Worm (Caenorhabditis elegans) whole organism, L4 larva: Measurements from ENCODE around the gene wago-10.

Experiments
- T26A8.4 ChIP-seq: fragments of 200-800 bp; sonication (Bioruptor generic); IDR thresholded peaks from 2 replicates; pipeline ENCODE4 v1.3.6; 2022; ENCODE audit warnings: missing genetic modification characterization, missing compliant biosample characterization
- Y48G9A.11 ChIP-seq: fragments of 200-800 bp; sonication (Bioruptor generic); IDR thresholded peaks from 2 replicates; pipeline ENCODE4 v1.3.6; 2022; ENCODE audit warnings: missing genetic modification reagents, missing genetic modification characterization, missing compliant biosample characterization
- Y5F2A.4 ChIP-seq: fragments of 200-800 bp; sonication (Bioruptor generic); optimal IDR thresholded peaks from 2 replicates; lab custom pipeline; 2018; ENCODE audit warnings: mild to moderate bottlenecking, missing genetic modification characterization, missing compliant biosample characterization
- aha-1 ChIP-seq: fragments of 150-350 bp; peaks from one replicate; lab custom pipeline; 2014; ENCODE audit warnings: missing biosample characterization, missing genetic modification characterization
- ama-1 ChIP-seq: fragments of 150-350 bp; optimal IDR thresholded peaks from 2 replicates; lab custom pipeline; 2014; ENCODE audit warnings: inconsistent platforms, mixed read lengths
- ceh-20 ChIP-seq: fragments of 200-800 bp; sonication (Bioruptor generic); IDR thresholded peaks from 2 replicates; pipeline ENCODE4 v1.3.6; 2022; ENCODE audit warnings: missing genetic modification reagents, missing genetic modification characterization, missing compliant biosample characterization
- cey-2 ChIP-seq: sonication (generic microtip); optimal IDR thresholded peaks from 3 replicates; lab custom pipeline; 2017; ENCODE audit warnings: missing genetic modification characterization, mild to moderate bottlenecking, missing compliant biosample characterization, antibody characterized with exemption, borderline replicate concordance; ENCODE audit not compliant: insufficient read depth
- daf-19 ChIP-seq: fragments of 200-800 bp; sonication (Bioruptor generic); conservative IDR thresholded peaks from 2 replicates; pipeline ENCODE4 v1.3.6; 2022; ENCODE audit warnings: missing genetic modification characterization, missing compliant biosample characterization
- daf-8 ChIP-seq: fragments of 200-800 bp; sonication (Bioruptor generic); IDR thresholded peaks from 2 replicates; pipeline ENCODE4 v1.3.6; 2022; ENCODE audit warnings: missing genetic modification characterization, missing compliant biosample characterization
- dmd-6 ChIP-seq: fragments of 200-800 bp; sonication (Bioruptor generic); IDR thresholded peaks from 2 replicates; pipeline ENCODE4 v1.3.6; 2022; ENCODE audit warnings: missing genetic modification reagents, missing genetic modification characterization, missing compliant biosample characterization
- hlh-11 ChIP-seq: fragments of 200-800 bp; sonication (Bioruptor generic); optimal IDR thresholded peaks from 2 replicates; lab custom pipeline; 2018; ENCODE audit warnings: mild to moderate bottlenecking, missing genetic modification characterization, missing compliant biosample characterization
- lin-15B ChIP-seq: fragments of 150-350 bp; sonication (generic microtip); optimal IDR thresholded peaks from 3 replicates; lab custom pipeline; 2014; ENCODE audit warnings: missing biosample characterization, missing genetic modification characterization
- lin-38 ChIP-seq: fragments of 200-800 bp; sonication (Bioruptor generic); IDR thresholded peaks from 2 replicates; pipeline ENCODE4 v1.3.6; 2022; ENCODE audit warnings: missing genetic modification reagents, missing genetic modification characterization, missing compliant biosample characterization
- lir-3 ChIP-seq: sonication (generic microtip); optimal IDR thresholded peaks from 2 replicates; lab custom pipeline; 2016; ENCODE audit warnings: mild to moderate bottlenecking, missing genetic modification characterization, missing compliant biosample characterization
- madf-9 ChIP-seq: fragments of 200-800 bp; sonication (Bioruptor generic); conservative IDR thresholded peaks from 2 replicates; pipeline ENCODE4 v1.3.6; 2022; ENCODE audit warnings: missing genetic modification reagents, missing genetic modification characterization, missing compliant biosample characterization
- mdt-29 ChIP-seq: fragments of 200-800 bp; sonication (Bioruptor generic); IDR thresholded peaks from 2 replicates; pipeline ENCODE4 v1.3.6; 2022; ENCODE audit warnings: missing genetic modification reagents, missing genetic modification characterization, missing compliant biosample characterization
- mep-1 ChIP-seq: fragments of 150-350 bp; sonication (generic microtip); optimal IDR thresholded peaks from 3 replicates; lab custom pipeline; 2014; ENCODE audit warnings: missing biosample characterization, missing genetic modification characterization
- nhr-76 ChIP-seq: fragments of 150-350 bp; optimal IDR thresholded peaks from 2 replicates; lab custom pipeline; 2014; ENCODE audit warnings: missing biosample characterization, missing genetic modification characterization
- nhr-77 ChIP-seq: fragments of 150-350 bp; optimal IDR thresholded peaks from 2 replicates; lab custom pipeline; 2014; ENCODE audit warnings: missing biosample characterization, missing genetic modification characterization
- pqm-1 ChIP-seq: sonication (generic microtip); optimal IDR thresholded peaks from 2 replicates; lab custom pipeline; 2017; ENCODE audit warnings: missing biosample characterization, missing genetic modification characterization
- saeg-2 ChIP-seq: fragments of 200-800 bp; sonication (Bioruptor generic); IDR thresholded peaks from 2 replicates; pipeline ENCODE4 v1.3.6; 2022; ENCODE audit warnings: missing genetic modification reagents, missing genetic modification characterization, missing compliant biosample characterization
- sdz-12 ChIP-seq: fragments of 200-800 bp; sonication (Bioruptor generic); optimal IDR thresholded peaks from 2 replicates; lab custom pipeline; 2018; ENCODE audit warnings: mild to moderate bottlenecking, missing genetic modification characterization, missing compliant biosample characterization
- set-16 ChIP-seq: fragments of 200-800 bp; sonication (Bioruptor generic); IDR thresholded peaks from 2 replicates; pipeline ENCODE4 v1.3.6; 2022; ENCODE audit warnings: missing genetic modification reagents, missing genetic modification characterization, missing compliant biosample characterization
- skn-1 ChIP-seq: fragments of 150-350 bp; optimal IDR thresholded peaks from 2 replicates; lab custom pipeline; 2014; ENCODE audit warnings: missing biosample characterization, missing genetic modification characterization
- spr-3 ChIP-seq: fragments of 200-800 bp; sonication (Bioruptor generic); optimal IDR thresholded peaks from 2 replicates; lab custom pipeline; 2018; ENCODE audit warnings: mild to moderate bottlenecking, missing genetic modification characterization, missing compliant biosample characterization
- tra-1 ChIP-seq: fragments of 200-800 bp; sonication (Bioruptor generic); IDR thresholded peaks from 2 replicates; pipeline ENCODE4 v1.3.6; 2022; ENCODE audit warnings: missing genetic modification reagents, missing genetic modification characterization, missing compliant biosample characterization
- unc-39 ChIP-seq: sonication (generic microtip); optimal IDR thresholded peaks from 2 replicates; lab custom pipeline; 2017; ENCODE audit warnings: missing biosample characterization, missing genetic modification characterization
- unc-62 ChIP-seq, 3 experiments: fragments of 150-350 bp in 1 of 3; sonication (generic microtip); optimal IDR thresholded peaks in 2 of 3; peaks in 1 of 3; 1 replicate in 1 of 3; 2 replicates in 2 of 3; lab custom pipeline; 2014 to 2017; ENCODE audit warnings: missing biosample characterization in 3 of 3, missing genetic modification characterization in 3 of 3, missing genetic modification reagents in 3 of 3, missing genotype in 1 of 3
- zag-1 ChIP-seq: fragments of 150-350 bp; optimal IDR thresholded peaks from 2 replicates; lab custom pipeline; 2014; ENCODE audit warnings: missing biosample characterization, missing genetic modification characterization
- zip-11 ChIP-seq: fragments of 200-800 bp; sonication (Bioruptor generic); IDR thresholded peaks from 2 replicates; pipeline ENCODE4 v1.3.6; 2022; ENCODE audit warnings: missing genetic modification characterization, missing compliant biosample characterization

wago-10 gene

ce11 chrV:358473-358872, 15.2 kb downstream of the wago-10 start (continued):
- TF ChIP-seq nhr-76 (tag; lab: Kevin White, UChicago): no peak
- no peak for TF ChIP-seq Y48G9A.11 (GFP tag; lab: Robert Waterston, UW)

ce11 chrV:359466-359865, 16.2 kb downstream of the wago-10 start, which contains the start of gene T22H9.1:
Gene T22H9.1, plus strand, starts transcription at chrV:359766.
- TF ChIP-seq mdt-29 (GFP tag; lab: Robert Waterston, UW) (no peak), nhr-77 (tag; lab: Kevin White, UChicago) (no peak), Y5F2A.4 (GFP tag; lab: Kevin White, UChicago) (no peak), tra-1 (GFP tag; lab: Robert Waterston, UW) (no peak), daf-8 (GFP tag; lab: Robert Waterston, UW) (no peak), ceh-20 (GFP tag; lab: Robert Waterston, UW) (no peak), mep-1 (tag; lab: Kevin White, UChicago) (no peak), sdz-12 (GFP tag; lab: Kevin White, UChicago) (no peak)

- no peak for TF ChIP-seq hlh-11
- TF ChIP-seq aha-1 (tag; lab: Kevin White, UChicago): peak; percentile 71
- no peak for TF ChIP-seq cey-2 (tag; lab: Kevin White, UChicago)
Observed at ce11 chrV:360068-360467, 16.8 kb downstream of the wago-10 start.

- TF ChIP-seq zag-1 (no peak), set-16 (GFP tag; lab: Robert Waterston, UW) (peak; percentile 53; the same call in 1 of the 2 replicates)
Observed at ce11 chrV:361291-361690, 18.1 kb downstream of the wago-10 start.

ce11 chrV:364650-365049, 21.4 kb downstream of the wago-10 start, which contains the start of gene mltn-6:
Gene mltn-6, plus strand, starts transcription at chrV:364950.
- no peak for TF ChIP-seq T26A8.4 (GFP tag; lab: Robert Waterston, UW)

ce11 chrV:370033-370432, 26.8 kb downstream of the wago-10 start, which contains the start of gene mltn-7:
Gene mltn-7, plus strand, starts transcription at chrV:370333.
- no peak for TF ChIP-seq lir-3
- TF ChIP-seq mdt-29 (GFP tag; lab: Robert Waterston, UW): no peak
- no peak for TF ChIP-seq zip-11
- no peak for TF ChIP-seq lin-15B (tag; lab: Kevin White, UChicago)
- TF ChIP-seq saeg-2 (GFP tag; lab: Robert Waterston, UW): no peak
- no peak for TF ChIP-seq lin-38 (GFP tag; lab: Robert Waterston, UW)
- TF ChIP-seq spr-3: no peak
- TF ChIP-seq zag-1: no peak
- no peak for TF ChIP-seq skn-1 (tag; lab: Kevin White, UChicago)
- TF ChIP-seq madf-9: no peak

ce11 chrV:373192-373591, 30.0 kb downstream of the wago-10 start:
- TF ChIP-seq set-16 (GFP tag; lab: Robert Waterston, UW): peak; percentile 81
- no peak for TF ChIP-seq daf-19 (GFP tag; lab: Robert Waterston, UW)
- TF ChIP-seq ama-1: no peak
- peak in 1 of 2 experiments; percentile 22 for TF ChIP-seq unc-62 (GFP tag; optimal IDR thresholded peaks at IDR 0.05 in 1 of 2; lab: Kevin White, UChicago)
- no peak for TF ChIP-seq unc-62 (tag; optimal IDR thresholded peaks at IDR 0.05; lab: Kevin White, UChicago)
- no peak for TF ChIP-seq lir-3
- TF ChIP-seq, all 104 proteins: peak for 2

ce11 chrV:376790-377189, 33.6 kb downstream of the wago-10 start:
- no peak for TF ChIP-seq unc-39 (tag; lab: Kevin White, UChicago)
- peak; percentile 68 for TF ChIP-seq pqm-1 (tag; lab: Kevin White, UChicago)
- TF ChIP-seq dmd-6 (GFP tag; lab: Robert Waterston, UW): peak; percentile 19; the same call in 1 of the 2 replicates
